Fruit fly (Drosophila melanogaster) whole organism, embryonic: Measurements from ENCODE around the gene Acp62F.
A peak's percentile ranks its signal among the peaks of the same experiment; 100 is the strongest.

ENCODE experiments used
- ATbp ChIP-seq: fragments of 200-800 bp; sonication (Bioruptor generic); optimal IDR thresholded peaks from 2 replicates; lab custom pipeline; 2017; ENCODE audit warnings: missing biosample characterization, mild to moderate bottlenecking, missing genetic modification characterization, missing genetic modification reagents
- Asciz ChIP-seq: fragments of 200-800 bp; sonication (Bioruptor generic); optimal IDR thresholded peaks from 2 replicates; lab custom pipeline; 2017; ENCODE audit warnings: missing biosample characterization, mild to moderate bottlenecking, missing genetic modification characterization, missing genetic modification reagents
- CG10209 ChIP-seq: fragments of 200-800 bp; sonication (Bioruptor generic); optimal IDR thresholded peaks from 3 replicates; lab custom pipeline; 2017; ENCODE audit warnings: missing biosample characterization, mild to moderate bottlenecking, missing genetic modification characterization, missing genetic modification reagents
- CG10431 ChIP-seq: fragments of 200-800 bp; sonication (Bioruptor generic); optimal IDR thresholded peaks from 3 replicates; lab custom pipeline; 2018; ENCODE audit warnings: missing biosample characterization, mild to moderate bottlenecking, missing genetic modification characterization
- CG11085 ChIP-seq: fragments of 200-800 bp; sonication (Bioruptor generic); IDR thresholded peaks from 2 replicates; pipeline ENCODE4 v1.3.6; 2022; ENCODE audit warnings: missing biosample characterization, missing genetic modification characterization
- CG11247 ChIP-seq: fragments of 200-800 bp; sonication (Bioruptor generic); IDR thresholded peaks from 2 replicates; pipeline ENCODE4 v1.3.6; 2022; ENCODE audit warnings: missing biosample characterization, missing genetic modification characterization
- CG12071 ChIP-seq: fragments of 200-800 bp; sonication (Bioruptor generic); optimal IDR thresholded peaks from 3 replicates; lab custom pipeline; 2018; ENCODE audit warnings: missing biosample characterization, mild to moderate bottlenecking, missing genetic modification characterization
- CG12236 ChIP-seq: fragments of 200-800 bp; sonication (Bioruptor generic); optimal IDR thresholded peaks from 2 replicates; lab custom pipeline; 2016; ENCODE audit warnings: missing biosample characterization, missing genetic modification characterization
- CG12769 ChIP-seq: fragments of 200-800 bp; sonication (Bioruptor generic); optimal IDR thresholded peaks from 2 replicates; lab custom pipeline; 2019; ENCODE audit warnings: missing biosample characterization, mild to moderate bottlenecking, missing genetic modification characterization, moderate library complexity
- CG15073 ChIP-seq: fragments of 200-800 bp; sonication (Bioruptor generic); optimal IDR thresholded peaks from 2 replicates; lab custom pipeline; 2016; ENCODE audit warnings: missing biosample characterization, missing genetic modification characterization
- CG17612 ChIP-seq: fragments of 200-800 bp; sonication (Bioruptor generic); IDR thresholded peaks from 2 replicates; pipeline ENCODE4 v1.3.6; 2022; ENCODE audit warnings: missing biosample characterization, missing genetic modification characterization
- CG18619 ChIP-seq: fragments of 200-800 bp; sonication (Bioruptor generic); optimal IDR thresholded peaks from 3 replicates; lab custom pipeline; 2017; ENCODE audit warnings: missing biosample characterization, mild to moderate bottlenecking, missing genetic modification characterization
- CG2120 ChIP-seq: fragments of 200-800 bp; sonication (Bioruptor generic); optimal IDR thresholded peaks from 3 replicates; lab custom pipeline; 2016; ENCODE audit warnings: missing biosample characterization, missing genetic modification characterization
- CG30431 ChIP-seq: fragments of 200-800 bp; sonication (Bioruptor generic); optimal IDR thresholded peaks from 2 replicates; lab custom pipeline; 2017; ENCODE audit warnings: missing biosample characterization, missing genetic modification characterization
- CG33557 ChIP-seq: fragments of 200-800 bp; sonication (Bioruptor generic); optimal IDR thresholded peaks from 2 replicates; lab custom pipeline; 2019; ENCODE audit warnings: missing biosample characterization, mild to moderate bottlenecking, missing genetic modification characterization, moderate library complexity
- CG34422 ChIP-seq: fragments of 200-800 bp; sonication (Bioruptor generic); IDR thresholded peaks from 3 replicates; pipeline ENCODE4 v1.3.6; 2022; ENCODE audit warnings: missing biosample characterization, missing genetic modification characterization
- CG4424 ChIP-seq: fragments of 200-800 bp; sonication (Bioruptor generic); optimal IDR thresholded peaks from 3 replicates; lab custom pipeline; 2016; ENCODE audit warnings: missing biosample characterization, missing genetic modification characterization
- CG6854 ChIP-seq: fragments of 200-800 bp; sonication (Bioruptor generic); optimal IDR thresholded peaks from 3 replicates; lab custom pipeline; 2017; ENCODE audit warnings: missing biosample characterization, mild to moderate bottlenecking, missing genetic modification characterization
- CG7745 ChIP-seq: fragments of 200-800 bp; sonication (Bioruptor generic); optimal IDR thresholded peaks from 2 replicates; lab custom pipeline; 2018; ENCODE audit warnings: missing biosample characterization, mild to moderate bottlenecking, missing genetic modification characterization, moderate library complexity
- CG7786 ChIP-seq: fragments of 200-800 bp; sonication (Bioruptor generic); optimal IDR thresholded peaks from 2 replicates; lab custom pipeline; 2016; ENCODE audit warnings: missing biosample characterization, missing genetic modification characterization
- D19B ChIP-seq: fragments of 200-800 bp; sonication (Bioruptor generic); optimal IDR thresholded peaks from 2 replicates; lab custom pipeline; 2017; ENCODE audit warnings: missing biosample characterization, mild to moderate bottlenecking, missing genetic modification characterization
- Elba2 ChIP-seq: fragments of 200-800 bp; sonication (Bioruptor generic); optimal IDR thresholded peaks from 3 replicates; lab custom pipeline; 2016; ENCODE audit warnings: missing biosample characterization, missing genetic modification characterization
- Fer1 ChIP-seq: fragments of 200-800 bp; sonication (Bioruptor generic); optimal IDR thresholded peaks from 2 replicates; lab custom pipeline; 2017; ENCODE audit warnings: missing biosample characterization, mild to moderate bottlenecking, missing genetic modification characterization
- Fer2 ChIP-seq: fragments of 200-800 bp; sonication (Bioruptor generic); optimal IDR thresholded peaks from 2 replicates; lab custom pipeline; 2018; ENCODE audit warnings: missing biosample characterization, mild to moderate bottlenecking, missing genetic modification characterization, moderate library complexity
- H15 ChIP-seq: fragments of 200-800 bp; sonication (Bioruptor generic); IDR thresholded peaks from 3 replicates; pipeline ENCODE4 v1.3.6; 2022; ENCODE audit warnings: missing biosample characterization, missing genetic modification characterization
- HHEX ChIP-seq: fragments of 200-800 bp; sonication (Bioruptor generic); optimal IDR thresholded peaks from 3 replicates; lab custom pipeline; 2017; ENCODE audit warnings: missing biosample characterization, mild to moderate bottlenecking, missing genetic modification characterization, missing genetic modification reagents
- Hey ChIP-seq: fragments of 200-800 bp; sonication (Bioruptor generic); optimal IDR thresholded peaks from 3 replicates; lab custom pipeline; 2018; ENCODE audit warnings: missing biosample characterization, mild to moderate bottlenecking, missing genetic modification characterization
- HmgZ ChIP-seq: fragments of 200-800 bp; sonication (Bioruptor generic); optimal IDR thresholded peaks from 2 replicates; lab custom pipeline; 2018; ENCODE audit warnings: missing biosample characterization, mild to moderate bottlenecking, missing genetic modification characterization
- Oaz ChIP-seq: fragments of 200-800 bp; sonication (Bioruptor generic); IDR thresholded peaks from 2 replicates; pipeline ENCODE4 v1.3.6; 2022; ENCODE audit warnings: missing biosample characterization, missing genetic modification characterization
- Pdp1 ChIP-seq, 2 experiments: fragments of 200-800 bp; sonication (Bioruptor generic); optimal IDR thresholded peaks; 3 replicates each; lab custom pipeline; 2016; ENCODE audit warnings: missing biosample characterization in 2 of 2, missing genetic modification characterization in 2 of 2, mild to moderate bottlenecking in 1 of 2, moderate library complexity in 1 of 2
- Sin3A ChIP-seq: fragments of >200 bp; optimal IDR thresholded peaks from 2 replicates; lab custom pipeline; 2018
- Tbp ChIP-seq: fragments of >200 bp; optimal IDR thresholded peaks from 2 replicates; lab custom pipeline; 2018; ENCODE audit warnings: missing biosample characterization, missing genetic modification characterization
- Xbp1 ChIP-seq: fragments of 200-800 bp; sonication (Bioruptor generic); optimal IDR thresholded peaks from 3 replicates; lab custom pipeline; 2016; ENCODE audit warnings: missing biosample characterization, mild to moderate bottlenecking, missing genetic modification characterization
- ac ChIP-seq: fragments of 200-800 bp; sonication (Bioruptor generic); optimal IDR thresholded peaks from 3 replicates; lab custom pipeline; 2017; ENCODE audit warnings: missing biosample characterization, mild to moderate bottlenecking, missing genetic modification characterization
- aop ChIP-seq: fragments of 200-800 bp; sonication (Bioruptor generic); IDR thresholded peaks from 2 replicates; pipeline ENCODE4 v1.3.6; 2022; ENCODE audit warnings: missing biosample characterization, missing genetic modification characterization
- caup ChIP-seq: fragments of 200-800 bp; sonication (Bioruptor generic); optimal IDR thresholded peaks from 3 replicates; lab custom pipeline; 2017; ENCODE audit warnings: missing biosample characterization, mild to moderate bottlenecking, missing genetic modification characterization, moderate library complexity; ENCODE audit not compliant: severe bottlenecking
- dysf ChIP-seq: fragments of 200-800 bp; sonication (Bioruptor generic); IDR thresholded peaks from 3 replicates; pipeline ENCODE4 v1.3.6; 2022; ENCODE audit warnings: missing biosample characterization, missing genetic modification characterization
- emc ChIP-seq: fragments of 200-800 bp; sonication (Bioruptor generic); optimal IDR thresholded peaks from 2 replicates; lab custom pipeline; 2016; ENCODE audit warnings: missing biosample characterization, missing genetic modification characterization
- gce ChIP-seq: fragments of 200-800 bp; sonication (Bioruptor generic); IDR thresholded peaks from 3 replicates; pipeline ENCODE4 v1.3.6; 2022; ENCODE audit warnings: missing biosample characterization, missing genetic modification characterization
- gsb-n ChIP-seq: fragments of 200-800 bp; sonication (Bioruptor generic); optimal IDR thresholded peaks from 3 replicates; lab custom pipeline; 2018; ENCODE audit warnings: missing biosample characterization, mild to moderate bottlenecking, missing genetic modification characterization
- hkb ChIP-seq, 2 experiments: fragments of 200-800 bp in 1 of 2; fragments of >200 bp in 1 of 2; sonication (Bioruptor generic) in 1 of 2; IDR thresholded peaks in 1 of 2; optimal IDR thresholded peaks in 1 of 2; 2 replicates each; pipeline versions ENCODE4 v1.3.6 to Lab custom; 2017 to 2022; ENCODE audit warnings: missing biosample characterization in 1 of 2, missing genetic modification characterization in 1 of 2
- nom ChIP-seq: fragments of 200-800 bp; sonication (Bioruptor generic); optimal IDR thresholded peaks from 2 replicates; lab custom pipeline; 2017; ENCODE audit warnings: missing biosample characterization, missing genetic modification characterization, mild to moderate bottlenecking, moderate library complexity, missing genetic modification reagents
- otp ChIP-seq: fragments of 200-800 bp; sonication (Bioruptor generic); IDR thresholded peaks from 3 replicates; pipeline ENCODE4, ENCODE4 v1.3.6; 2022; ENCODE audit warnings: missing biosample characterization, missing genetic modification characterization
- pita ChIP-seq: fragments of 200-800 bp; sonication (Bioruptor generic); optimal IDR thresholded peaks from 2 replicates; lab custom pipeline; 2017; ENCODE audit warnings: missing biosample characterization, mild to moderate bottlenecking, missing genetic modification characterization
- ranshi ChIP-seq: fragments of 200-800 bp; sonication (Bioruptor generic); IDR thresholded peaks from 2 replicates; pipeline ENCODE4 v1.3.6; 2022; ENCODE audit warnings: missing biosample characterization, missing genetic modification characterization
- repo ChIP-seq: fragments of 200-800 bp; sonication (Bioruptor generic); optimal IDR thresholded peaks from 2 replicates; lab custom pipeline; 2016; ENCODE audit warnings: missing biosample characterization, missing genetic modification characterization
- so ChIP-seq: fragments of 200-800 bp; sonication (Bioruptor generic); IDR thresholded peaks from 3 replicates; pipeline ENCODE4 v1.3.6; 2022; ENCODE audit warnings: missing biosample characterization, missing genetic modification characterization
- tin ChIP-seq: fragments of 200-800 bp; sonication (Bioruptor generic); optimal IDR thresholded peaks from 3 replicates; lab custom pipeline; 2016; ENCODE audit warnings: missing biosample characterization, missing genetic modification characterization
- ttk ChIP-seq: fragments of 200-800 bp; sonication (Bioruptor generic); IDR thresholded peaks from 2 replicates; pipeline ENCODE4 v2.1.2; 2022; ENCODE audit warnings: missing biosample characterization, missing genetic modification characterization

The Acp62F gene

dm6 chr3L:2733208-2733607 is 6.3 kb upstream of the Acp62F start (continued):
- TF ChIP-seq Fer1 (peak; percentile 61), H15 (GFP tag; lab: Robert Waterston, UW) (peak; percentile 64), CG12071 (GFP tag; lab: Kevin White, UChicago) (peak; percentile 62), CG18619 (GFP tag; lab: Kevin White, UChicago) (peak; percentile 60), Elba2 (no peak), caup (GFP tag; lab: Kevin White, UChicago) (peak; percentile 72), CG12769 (peak; percentile 70), CG7786 (GFP tag; lab: Kevin White, UChicago) (peak; percentile 77), CG15073 (no peak), Tbp (no peak), Xbp1 (GFP tag; lab: Kevin White, UChicago) (peak; percentile 80), CG7745 (tag; lab: Kevin White, UChicago) (no peak), HmgZ (peak; percentile 37), CG30431 (GFP tag; lab: Kevin White, UChicago) (peak; percentile 44), aop (GFP tag; lab: Robert Waterston, UW) (no peak), Pdp1 (GFP tag; optimal IDR thresholded peaks at IDR 0.05; lab: Kevin White, UChicago) (peak; percentile 46 to 60), nom (GFP tag; lab: Kevin White, UChicago) (no peak), CG12236 (no peak), CG11247 (peak; percentile 67), pita (no peak), Fer2 (tag; lab: Kevin White, UChicago) (no peak), CG10209 (GFP tag; lab: Kevin White, UChicago) (peak; percentile 61), otp (GFP tag; lab: Robert Waterston, UW) (peak; percentile 70; the same call in 2 of the 3 replicates), emc (GFP tag; lab: Kevin White, UChicago) (peak; percentile 60), CG34422 (GFP tag; lab: Robert Waterston, UW) (0 out of 3 replicates have a peak, but pooled peaks have one; percentile 20), Sin3A (no peak), CG4424 (GFP tag; lab: Kevin White, UChicago) (peak; percentile 44), repo (GFP tag; lab: Kevin White, UChicago) (peak; percentile 41), ranshi (GFP tag; lab: Robert Waterston, UW) (peak; percentile 65; the same call in 1 of the 2 replicates), tin (GFP tag; lab: Kevin White, UChicago) (peak; percentile 62), gsb-n (tag; lab: Kevin White, UChicago) (no peak), CG6854 (peak; percentile 44), so (GFP tag; lab: Robert Waterston, UW) (peak; percentile 54; the same call in 1 of the 3 replicates), gce (GFP tag; lab: Robert Waterston, UW) (0 out of 3 replicates have a peak, but pooled peaks have one; percentile 10)
- TF ChIP-seq, all 482 proteins: peak for 294

- TF ChIP-seq CG33557 (no peak), CG11085 (GFP tag; lab: Robert Waterston, UW) (no peak), CG10431 (GFP tag; lab: Kevin White, UChicago) (peak; percentile 24), hkb (optimal IDR thresholded peaks at IDR 0.05; lab: Kevin White, UChicago) (no peak), hkb (GFP tag; IDR thresholded peaks at IDR 0.05; lab: Robert Waterston, UW) (peak; percentile 7; the same call in 1 of the 2 replicates), HHEX (GFP tag; lab: Kevin White, UChicago) (no peak), CG17612 (GFP tag; lab: Robert Waterston, UW) (no peak), Asciz (GFP tag; lab: Kevin White, UChicago) (peak; percentile 46), ac (GFP tag; lab: Kevin White, UChicago) (no peak), CG2120 (no peak), dysf (GFP tag; lab: Robert Waterston, UW) (peak; percentile 10; the same call in 1 of the 3 replicates), CG11247 (no peak), Oaz (no peak), ttk (GFP tag; lab: Robert Waterston, UW) (peak; percentile 43; the same call in 1 of the 2 replicates), D19B (GFP tag; lab: Kevin White, UChicago) (no peak), Hey (tag; lab: Kevin White, UChicago) (no peak), ATbp (peak; percentile 2), Xbp1 (GFP tag; lab: Kevin White, UChicago) (peak; percentile 19)
Observed at dm6 chr3L:2734363-2735160, 5.0 kb upstream of the Acp62F start.
